Worm (Caenorhabditis elegans) whole organism, late embryonic: ENCODE measurements around the gene Y68A4A.13.

Experiments
- T23F11.4 ChIP-seq: fragments of 200-800 bp; sonication (Bioruptor generic); optimal IDR thresholded peaks from 2 replicates; lab custom pipeline; 2018; ENCODE audit warnings: mild to moderate bottlenecking, missing genetic modification characterization, missing compliant biosample characterization
- Y22D7AL.16 ChIP-seq: sonication (generic microtip); optimal IDR thresholded peaks from 2 replicates; lab custom pipeline; 2016; ENCODE audit warnings: missing genetic modification characterization, missing compliant biosample characterization
- ahr-1 ChIP-seq: sonication (generic microtip); optimal IDR thresholded peaks from 2 replicates; lab custom pipeline; 2016; ENCODE audit warnings: missing genetic modification characterization, missing compliant biosample characterization
- ama-1 ChIP-seq: fragments of 150-350 bp; optimal IDR thresholded peaks from 2 replicates; lab custom pipeline; 2014
- ceh-14 ChIP-seq: sonication (generic microtip); optimal IDR thresholded peaks from 2 replicates; lab custom pipeline; 2016; ENCODE audit warnings: missing genotype, missing genetic modification characterization, missing compliant biosample characterization
- ceh-18 ChIP-seq: sonication (generic microtip); optimal IDR thresholded peaks from 2 replicates; lab custom pipeline; 2016; ENCODE audit warnings: missing genetic modification characterization, missing compliant biosample characterization
- ceh-2 ChIP-seq: sonication (generic microtip); optimal IDR thresholded peaks from 2 replicates; lab custom pipeline; 2016; ENCODE audit warnings: missing genotype, missing genetic modification characterization, missing compliant biosample characterization
- ceh-24 ChIP-seq: sonication (generic microtip); optimal IDR thresholded peaks from 2 replicates; lab custom pipeline; 2016; ENCODE audit warnings: mild to moderate bottlenecking, missing genetic modification characterization, missing compliant biosample characterization
- ceh-30 ChIP-seq: fragments of 150-350 bp; optimal IDR thresholded peaks from 2 replicates; lab custom pipeline; 2014; ENCODE audit warnings: missing biosample characterization, missing genetic modification characterization
- ceh-31 ChIP-seq: sonication (generic microtip); optimal IDR thresholded peaks from 2 replicates; lab custom pipeline; 2016; ENCODE audit warnings: missing genetic modification characterization, missing compliant biosample characterization
- ceh-34 ChIP-seq: sonication (generic microtip); optimal IDR thresholded peaks from 2 replicates; lab custom pipeline; 2016; ENCODE audit warnings: mild to moderate bottlenecking, missing genetic modification characterization, missing compliant biosample characterization
- ceh-45 ChIP-seq: fragments of 200-800 bp; sonication (Bioruptor generic); IDR thresholded peaks from 2 replicates; pipeline ENCODE4 v1.3.6; 2022; ENCODE audit warnings: missing genetic modification reagents, missing genetic modification characterization, missing compliant biosample characterization
- ceh-48 ChIP-seq: sonication (generic microtip); optimal IDR thresholded peaks from 2 replicates; lab custom pipeline; 2016; ENCODE audit warnings: missing genetic modification characterization, inconsistent platforms, missing compliant biosample characterization
- che-1 ChIP-seq: sonication (generic microtip); optimal IDR thresholded peaks from 2 replicates; lab custom pipeline; 2016; ENCODE audit warnings: mild to moderate bottlenecking, missing genetic modification characterization, missing compliant biosample characterization
- elt-2 ChIP-seq: sonication (generic microtip); optimal IDR thresholded peaks from 2 replicates; lab custom pipeline; 2016; ENCODE audit warnings: missing genetic modification reagents, missing genetic modification characterization, missing compliant biosample characterization
- eyg-1 ChIP-seq: sonication (generic microtip); optimal IDR thresholded peaks from 2 replicates; lab custom pipeline; 2016; ENCODE audit warnings: missing genotype, missing genetic modification characterization, missing compliant biosample characterization
- fax-1 ChIP-seq: sonication (generic microtip); optimal IDR thresholded peaks from 2 replicates; lab custom pipeline; 2016; ENCODE audit warnings: missing genotype, missing genetic modification characterization, missing compliant biosample characterization
- fkh-6 ChIP-seq: sonication (generic microtip); optimal IDR thresholded peaks from 2 replicates; lab custom pipeline; 2016; ENCODE audit warnings: missing genetic modification characterization, missing compliant biosample characterization
- hlh-13 ChIP-seq: fragments of 200-800 bp; sonication (Bioruptor generic); optimal IDR thresholded peaks from 2 replicates; lab custom pipeline; 2018; ENCODE audit warnings: mild to moderate bottlenecking, missing genetic modification characterization, missing compliant biosample characterization
- hlh-15 ChIP-seq: sonication (generic microtip); optimal IDR thresholded peaks from 2 replicates; lab custom pipeline; 2016; ENCODE audit warnings: missing genetic modification characterization, missing compliant biosample characterization
- hlh-6 ChIP-seq: sonication (generic microtip); optimal IDR thresholded peaks from 2 replicates; lab custom pipeline; 2016; ENCODE audit warnings: missing genotype, missing genetic modification characterization, missing compliant biosample characterization
- hlh-8 ChIP-seq: sonication (generic microtip); optimal IDR thresholded peaks from 2 replicates; lab custom pipeline; 2016; ENCODE audit warnings: missing genotype, missing genetic modification characterization, missing compliant biosample characterization
- lin-11 ChIP-seq: fragments of 200-800 bp; sonication (Bioruptor generic); optimal IDR thresholded peaks from 2 replicates; lab custom pipeline; 2018; ENCODE audit warnings: mild to moderate bottlenecking, missing genetic modification characterization, missing compliant biosample characterization
- madf-2 ChIP-seq: sonication (generic microtip); optimal IDR thresholded peaks from 2 replicates; lab custom pipeline; 2017; ENCODE audit warnings: missing genetic modification characterization, missing compliant biosample characterization
- nfya-1 ChIP-seq: sonication (generic microtip); optimal IDR thresholded peaks from 2 replicates; lab custom pipeline; 2017; ENCODE audit warnings: missing genetic modification characterization, mild to moderate bottlenecking, missing compliant biosample characterization, antibody characterized with exemption, moderate library complexity
- nhr-11 ChIP-seq: fragments of 150-350 bp; optimal IDR thresholded peaks from 2 replicates; lab custom pipeline; 2014; ENCODE audit warnings: missing biosample characterization, missing genetic modification characterization
- nhr-232 ChIP-seq: sonication (generic microtip); optimal IDR thresholded peaks from 2 replicates; lab custom pipeline; 2016; ENCODE audit warnings: missing genetic modification characterization, missing compliant biosample characterization
- npax-4 ChIP-seq: sonication (generic microtip); optimal IDR thresholded peaks from 2 replicates; lab custom pipeline; 2016; ENCODE audit warnings: missing genetic modification characterization, missing compliant biosample characterization
- odd-2 ChIP-seq: sonication (generic microtip); optimal IDR thresholded peaks from 2 replicates; lab custom pipeline; 2017; ENCODE audit warnings: antibody characterized with exemption, mild to moderate bottlenecking, missing genetic modification characterization, missing compliant biosample characterization
- pat-9 ChIP-seq: fragments of 200-800 bp; sonication (Bioruptor generic); optimal IDR thresholded peaks from 2 replicates; lab custom pipeline; 2018; ENCODE audit warnings: mild to moderate bottlenecking, missing genetic modification characterization, moderate library complexity, missing compliant biosample characterization
- pax-1 ChIP-seq: fragments of 150-350 bp; optimal IDR thresholded peaks from 2 replicates; lab custom pipeline; 2014; ENCODE audit warnings: missing biosample characterization, missing genetic modification characterization
- pha-4 ChIP-seq: fragments of 150-350 bp; optimal IDR thresholded peaks from 2 replicates; lab custom pipeline; 2018; ENCODE audit warnings: missing biosample characterization, missing genetic modification reagents, missing genetic modification characterization
- pqm-1 ChIP-seq: sonication (generic microtip); optimal IDR thresholded peaks from 2 replicates; lab custom pipeline; 2016; ENCODE audit warnings: missing genetic modification characterization, missing compliant biosample characterization
- ref-2 ChIP-seq: sonication (generic microtip); optimal IDR thresholded peaks from 2 replicates; lab custom pipeline; 2016; ENCODE audit warnings: missing genetic modification characterization, missing compliant biosample characterization
- rnt-1 ChIP-seq: sonication (generic microtip); optimal IDR thresholded peaks from 2 replicates; lab custom pipeline; 2016; ENCODE audit warnings: missing genetic modification characterization, missing compliant biosample characterization
- sdc-2 ChIP-seq: sonication (generic microtip); optimal IDR thresholded peaks from 2 replicates; lab custom pipeline; 2016; ENCODE audit warnings: missing genotype, missing genetic modification characterization, missing compliant biosample characterization
- sox-2 ChIP-seq: fragments of 200-800 bp; sonication (Bioruptor generic); IDR thresholded peaks from 2 replicates; pipeline ENCODE4 v1.3.6; 2022; ENCODE audit warnings: missing genetic modification reagents, missing genetic modification characterization, missing compliant biosample characterization
- ttx-3 ChIP-seq: sonication (generic microtip); optimal IDR thresholded peaks from 2 replicates; lab custom pipeline; 2016; ENCODE audit warnings: missing genetic modification reagents, missing genetic modification characterization, missing compliant biosample characterization
- unc-3 ChIP-seq, 2 experiments: fragments of 200-800 bp in 1 of 2; sonication (Bioruptor generic) in 1 of 2; sonication (generic microtip) in 1 of 2; conservative IDR thresholded peaks in 1 of 2; optimal IDR thresholded peaks in 1 of 2; 2 replicates each; pipeline versions ENCODE4 v1.3.6 to Lab custom; 2016 to 2022; ENCODE audit warnings: missing compliant biosample characterization in 2 of 2, missing genetic modification characterization in 2 of 2, missing genetic modification reagents in 1 of 2
- ztf-16 ChIP-seq: sonication (generic microtip); optimal IDR thresholded peaks from 2 replicates; lab custom pipeline; 2017; ENCODE audit warnings: missing genetic modification characterization, missing compliant biosample characterization

Gene Y68A4A.13

DNA sequence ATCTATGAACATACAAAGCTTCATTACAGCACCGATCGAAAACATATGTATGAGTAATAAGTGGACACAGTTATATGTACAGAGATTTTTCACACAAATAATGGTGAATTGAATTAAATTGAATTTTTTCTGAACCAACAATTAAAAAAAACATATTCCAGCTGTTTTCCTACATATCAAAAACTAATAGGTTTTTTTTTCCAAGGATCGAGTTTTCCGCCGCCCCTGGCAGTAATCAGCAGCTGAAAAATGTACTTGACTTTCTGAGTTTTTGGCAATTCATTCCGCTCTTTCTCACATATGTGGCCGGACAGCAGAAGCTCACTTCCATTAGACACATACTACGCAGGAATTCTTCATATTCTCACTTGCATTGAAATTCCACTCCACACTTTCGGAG lies 29.5 kb downstream of the Y68A4A.13 start, which contains the start of gene srh-174:
TSS of gene srh-174 (plus strand) at position 301 of the 400 bp plus-strand sequence.
- TF ChIP-seq rnt-1 (tag; lab: Kevin White, UChicago): no peak
- TF ChIP-seq pha-4 (tag; lab: Kevin White, UChicago): no peak
- no peak for TF ChIP-seq odd-2
- TF ChIP-seq ref-2 (tag; lab: Kevin White, UChicago): no peak
- no peak for TF ChIP-seq ceh-30 (tag; lab: Kevin White, UChicago)
- no peak for TF ChIP-seq sox-2 (GFP tag; lab: Robert Waterston, UW)
- no peak for TF ChIP-seq hlh-6 (tag; lab: Kevin White, UChicago)
- no peak for TF ChIP-seq hlh-15 (tag; lab: Kevin White, UChicago)
- no peak for TF ChIP-seq nhr-232 (tag; lab: Kevin White, UChicago)
- TF ChIP-seq ceh-14: no peak
- TF ChIP-seq ceh-45 (GFP tag; lab: Robert Waterston, UW): no peak
- TF ChIP-seq elt-2 (tag; lab: Kevin White, UChicago): no peak
- TF ChIP-seq hlh-13: no peak
- TF ChIP-seq lin-11 (tag; lab: Kevin White, UChicago): no peak
- no peak for TF ChIP-seq ahr-1 (tag; lab: Kevin White, UChicago)

DNA sequence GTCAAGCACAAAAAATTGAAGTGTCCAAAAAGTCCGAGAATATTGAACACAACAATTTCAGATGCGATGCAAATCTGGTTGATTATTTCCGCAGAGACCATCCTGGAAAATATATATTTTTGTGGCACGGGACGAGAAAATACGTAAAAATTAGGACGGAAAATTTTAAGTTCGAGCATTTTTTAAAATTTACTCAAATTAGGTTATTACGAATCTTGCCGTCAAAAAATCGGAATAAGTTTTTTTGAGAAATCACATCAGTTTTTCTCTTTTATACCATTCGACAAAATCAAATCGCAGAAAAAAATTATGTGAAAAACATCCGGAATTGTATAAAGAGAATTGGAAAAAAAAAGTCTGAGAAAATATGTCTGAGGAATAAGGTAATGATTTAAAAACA lies 30.0 kb downstream of the Y68A4A.13 start, which contains the start of gene srsx-1:
TSS of gene srsx-1 (minus strand) at position 101 of the 400 bp plus-strand sequence.
- TF ChIP-seq fkh-6 (tag; lab: Kevin White, UChicago) (no peak), T23F11.4 (GFP tag; lab: Kevin White, UChicago) (no peak), ceh-2 (tag; lab: Kevin White, UChicago) (no peak), pat-9 (tag; lab: Kevin White, UChicago) (no peak), ztf-16 (tag; lab: Kevin White, UChicago) (no peak), ceh-24 (no peak), hlh-13 (no peak), sox-2 (GFP tag; lab: Robert Waterston, UW) (no peak), fax-1 (tag; lab: Kevin White, UChicago) (no peak), sdc-2 (tag; lab: Kevin White, UChicago) (no peak), odd-2 (no peak), nhr-11 (tag; lab: Kevin White, UChicago) (no peak), ttx-3 (tag; lab: Kevin White, UChicago) (no peak), madf-2 (no peak), pha-4 (tag; lab: Kevin White, UChicago) (no peak), che-1 (tag; lab: Kevin White, UChicago) (no peak), ceh-18 (tag; lab: Kevin White, UChicago) (no peak), nfya-1 (no peak), ama-1 (no peak)
- TF ChIP-seq, all 69 proteins: peak for 0

DNA sequence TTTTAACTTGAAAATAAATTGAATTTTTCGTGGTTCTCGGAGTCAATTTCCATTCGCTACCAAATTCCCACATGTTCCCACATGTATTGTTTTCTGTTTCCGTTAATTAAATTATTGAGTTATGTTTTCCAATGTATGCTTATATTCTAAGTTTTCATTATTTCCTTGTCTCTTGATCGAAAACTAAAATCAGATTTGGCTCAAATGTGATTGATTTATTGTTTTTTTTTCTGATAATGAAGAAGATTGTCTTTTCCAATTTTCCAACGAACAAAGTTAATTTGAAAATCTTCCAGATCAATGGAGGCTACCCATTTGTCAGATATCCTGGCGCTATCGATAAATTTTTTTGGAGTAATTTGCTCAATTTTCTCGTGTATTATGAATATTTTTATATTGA lies 34.2 kb downstream of the Y68A4A.13 start, which contains the start of gene srbc-25:
TSS of gene srbc-25 (plus strand) at position 301 of the 400 bp plus-strand sequence.
- TF ChIP-seq eyg-1 (no peak), nhr-232 (tag; lab: Kevin White, UChicago) (no peak), npax-4 (tag; lab: Kevin White, UChicago) (no peak), hlh-15 (tag; lab: Kevin White, UChicago) (no peak), pat-9 (tag; lab: Kevin White, UChicago) (no peak), ceh-48 (tag; lab: Kevin White, UChicago) (no peak), pax-1 (tag; lab: Kevin White, UChicago) (no peak), pqm-1 (tag; lab: Kevin White, UChicago) (no peak), hlh-8 (tag; lab: Kevin White, UChicago) (no peak), ceh-31 (tag; lab: Kevin White, UChicago) (no peak)

DNA sequence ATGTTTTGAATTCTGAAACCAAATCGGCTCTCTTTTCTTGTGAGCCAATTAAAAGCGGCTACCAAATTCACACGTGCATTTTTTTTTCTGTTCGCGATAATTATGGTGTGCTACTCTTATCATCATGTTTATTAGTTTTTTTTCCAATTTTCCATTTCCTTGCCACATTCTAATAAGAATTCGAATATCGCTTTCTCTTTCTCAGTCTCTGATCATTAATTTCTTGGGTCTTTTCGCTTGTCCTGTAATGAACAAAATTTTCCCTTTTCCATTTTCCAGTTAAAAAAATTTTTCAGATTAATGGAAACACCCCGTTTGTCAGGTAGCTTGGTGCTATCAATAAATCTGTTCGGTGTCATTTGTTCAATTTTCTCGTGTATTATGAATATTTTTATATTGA lies 36.4 kb downstream of the Y68A4A.13 start, which contains the start of gene srbc-26:
TSS of gene srbc-26 (plus strand) at position 301 of the 400 bp plus-strand sequence.
- TF ChIP-seq sdc-2 (tag; lab: Kevin White, UChicago) (no peak), unc-3 (GFP tag; conservative IDR thresholded peaks at IDR 0.05; lab: Robert Waterston, UW) (no peak), unc-3 (tag; optimal IDR thresholded peaks at IDR 0.05; lab: Kevin White, UChicago) (no peak), ceh-34 (tag; lab: Kevin White, UChicago) (no peak), hlh-13 (no peak), ceh-31 (tag; lab: Kevin White, UChicago) (no peak), hlh-6 (tag; lab: Kevin White, UChicago) (no peak), Y22D7AL.16 (tag; lab: Kevin White, UChicago) (no peak)
